Worm (Caenorhabditis elegans) whole organism, L4 larva: ENCODE results near the gene rsp-7.
"Not testable (repeated sequence)": the region's sequence is repeated elsewhere in the genome, so short reads cannot be mapped to it uniquely, and the experiment has no call there.

Source experiments
- F49E8.2 ChIP-seq: sonication (generic microtip); optimal IDR thresholded peaks from 2 replicates; lab custom pipeline; 2016; ENCODE audit warnings: missing compliant biosample characterization, mild to moderate bottlenecking, missing genetic modification characterization, borderline replicate concordance
- aly-2 ChIP-seq: sonication (generic microtip); optimal IDR thresholded peaks from 2 replicates; lab custom pipeline; 2018; ENCODE audit warnings: missing biosample characterization, missing genetic modification characterization
- daf-8 ChIP-seq: fragments of 200-800 bp; sonication (Bioruptor generic); IDR thresholded peaks from 2 replicates; pipeline ENCODE4 v1.3.6; 2022; ENCODE audit warnings: missing genetic modification characterization, missing compliant biosample characterization
- lir-3 ChIP-seq: sonication (generic microtip); optimal IDR thresholded peaks from 2 replicates; lab custom pipeline; 2016; ENCODE audit warnings: mild to moderate bottlenecking, missing genetic modification characterization, missing compliant biosample characterization
- lsy-2 ChIP-seq, 2 experiments: fragments of 150-350 bp in 1 of 2; sonication (generic microtip) in 1 of 2; optimal IDR thresholded peaks; 2 replicates each; lab custom pipeline; 2014 to 2017; ENCODE audit warnings: missing biosample characterization in 2 of 2, missing genetic modification characterization in 2 of 2
- nhr-102 ChIP-seq: sonication (generic microtip); optimal IDR thresholded peaks from 2 replicates; lab custom pipeline; 2016; ENCODE audit warnings: mild to moderate bottlenecking, missing genetic modification characterization, moderate library complexity, missing compliant biosample characterization
- nhr-25 ChIP-seq: sonication (generic microtip); optimal IDR thresholded peaks from 2 replicates; lab custom pipeline; 2017; ENCODE audit warnings: missing genetic modification characterization, mild to moderate bottlenecking, missing compliant biosample characterization, antibody characterized with exemption, moderate library complexity, borderline replicate concordance; ENCODE audit not compliant: insufficient read depth
- pha-4 ChIP-seq, 2 experiments: fragments of 150-350 bp in 1 of 2; fragments of 200-800 bp in 1 of 2; sonication (Bioruptor generic) in 1 of 2; IDR thresholded peaks in 1 of 2; optimal IDR thresholded peaks in 1 of 2; 2 replicates each; pipeline versions ENCODE4 v1.3.6 to Lab custom; 2014 to 2022; ENCODE audit warnings: missing genetic modification characterization in 2 of 2, missing genetic modification reagents in 2 of 2, missing biosample characterization in 1 of 2, missing compliant biosample characterization in 1 of 2
- snpc-4 ChIP-seq: fragments of 150-350 bp; optimal IDR thresholded peaks from 2 replicates; lab custom pipeline; 2014; ENCODE audit warnings: missing biosample characterization, missing genetic modification characterization
- unc-130 ChIP-seq: sonication (generic microtip); optimal IDR thresholded peaks from 2 replicates; lab custom pipeline; 2016; ENCODE audit warnings: missing genetic modification reagents, missing genetic modification characterization, missing compliant biosample characterization
- unc-62 ChIP-seq, 3 experiments: fragments of 150-350 bp in 1 of 3; sonication (generic microtip); optimal IDR thresholded peaks in 2 of 3; peaks in 1 of 3; 1 replicate in 1 of 3; 2 replicates in 2 of 3; lab custom pipeline; 2014 to 2017; ENCODE audit warnings: missing biosample characterization in 3 of 3, missing genetic modification characterization in 3 of 3, missing genetic modification reagents in 3 of 3, missing genotype in 1 of 3
- zag-1 ChIP-seq: fragments of 150-350 bp; optimal IDR thresholded peaks from 2 replicates; lab custom pipeline; 2014; ENCODE audit warnings: missing biosample characterization, missing genetic modification characterization

DNA sequence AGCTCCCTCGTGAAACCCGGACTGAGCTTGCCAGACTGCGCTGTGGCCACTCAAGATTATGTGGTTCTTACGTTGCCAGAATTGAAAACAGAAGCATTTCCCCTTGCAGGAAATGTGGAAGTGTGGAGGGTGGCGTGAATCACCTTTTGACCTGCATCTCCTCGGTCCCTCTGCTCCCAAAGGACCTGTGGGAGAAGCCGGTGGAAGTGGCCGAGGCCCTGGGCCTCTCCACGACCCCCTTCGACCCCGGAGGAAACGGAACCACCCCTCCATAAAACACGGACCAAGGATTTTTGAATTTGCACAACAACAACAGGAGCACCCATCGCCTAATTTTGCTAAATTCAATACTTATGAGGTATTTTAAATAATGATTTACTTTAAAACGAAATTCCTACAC is 21.3 kb upstream of the rsp-7 start:
- TF ChIP-seq lir-3 (tag; lab: Kevin White, UChicago); lsy-2 (tag; optimal IDR thresholded peaks at IDR 0.05; lab: Kevin White, UChicago); unc-62 (GFP tag; optimal IDR thresholded peaks at IDR 0.05 in 1 of 2; lab: Kevin White, UChicago); unc-62 (tag; optimal IDR thresholded peaks at IDR 0.05; lab: Kevin White, UChicago); nhr-25 (tag; lab: Kevin White, UChicago); nhr-102 (tag; lab: Kevin White, UChicago); zag-1 (tag; lab: Kevin White, UChicago); pha-4 (GFP tag; IDR thresholded peaks at IDR 0.05; lab: Robert Waterston, UW); pha-4 (tag; optimal IDR thresholded peaks at IDR 0.05; lab: Kevin White, UChicago); snpc-4; F49E8.2 (tag; lab: Kevin White, UChicago); aly-2 (tag; lab: Kevin White, UChicago); unc-130; daf-8 (GFP tag; lab: Robert Waterston, UW): not testable (repeated sequence)
